Worm (Caenorhabditis elegans) whole organism, L4/young adult: ENCODE measurements around the gene ctsa-1.2.

Source experiments
- W03F9.2 ChIP-seq: fragments of 150-350 bp; optimal IDR thresholded peaks from 2 replicates; lab custom pipeline; 2014; ENCODE audit warnings: missing biosample characterization, missing genetic modification characterization
- him-1 ChIP-seq: sonication (generic microtip); optimal IDR thresholded peaks from 2 replicates; lab custom pipeline; 2016; ENCODE audit warnings: missing genotype, missing genetic modification reagents, missing genetic modification characterization, missing compliant biosample characterization

ce11 chrII:11788025-11788424, 48.9 kb downstream of the ctsa-1.2 start:
- TF ChIP-seq him-1 (tag; lab: Kevin White, UChicago) (no peak), W03F9.2 (tag; lab: Kevin White, UChicago) (no peak)
